Worm (Caenorhabditis elegans) whole organism, L4 larva: ENCODE measurements around the gene srbc-23.

Experiments
- D1046.2 ChIP-seq: fragments of 200-800 bp; sonication (Bioruptor generic); IDR thresholded peaks from 2 replicates; pipeline ENCODE4 v1.3.6; 2022; ENCODE audit warnings: missing genetic modification characterization, missing compliant biosample characterization
- F26F4.8 ChIP-seq: fragments of 200-800 bp; sonication (Bioruptor generic); conservative IDR thresholded peaks from 2 replicates; pipeline ENCODE4 v1.3.6; 2022; ENCODE audit warnings: missing genetic modification characterization, missing compliant biosample characterization
- F37D6.2 ChIP-seq: sonication (generic microtip); optimal IDR thresholded peaks from 2 replicates; lab custom pipeline; 2016; ENCODE audit warnings: mild to moderate bottlenecking, missing genetic modification characterization, missing compliant biosample characterization
- F44E2.7 ChIP-seq: fragments of 200-800 bp; sonication (Bioruptor generic); IDR thresholded peaks from 2 replicates; pipeline ENCODE4 v2.1.2; 2022; ENCODE audit warnings: missing genetic modification characterization, missing compliant biosample characterization
- T20F7.1 ChIP-seq: fragments of 200-800 bp; sonication (Bioruptor generic); optimal IDR thresholded peaks from 2 replicates; lab custom pipeline; 2018; ENCODE audit warnings: mild to moderate bottlenecking, missing genetic modification characterization, missing compliant biosample characterization
- T26A8.4 ChIP-seq: fragments of 200-800 bp; sonication (Bioruptor generic); IDR thresholded peaks from 2 replicates; pipeline ENCODE4 v1.3.6; 2022; ENCODE audit warnings: missing genetic modification characterization, missing compliant biosample characterization
- Y5F2A.4 ChIP-seq: fragments of 200-800 bp; sonication (Bioruptor generic); optimal IDR thresholded peaks from 2 replicates; lab custom pipeline; 2018; ENCODE audit warnings: mild to moderate bottlenecking, missing genetic modification characterization, missing compliant biosample characterization
- ZK546.5 ChIP-seq, 2 experiments: sonication (generic microtip); optimal IDR thresholded peaks; 2 replicates each; lab custom pipeline; 2017; ENCODE audit warnings: missing biosample characterization in 2 of 2, missing genetic modification characterization in 2 of 2
- aha-1 ChIP-seq: fragments of 150-350 bp; peaks from one replicate; lab custom pipeline; 2014; ENCODE audit warnings: missing biosample characterization, missing genetic modification characterization
- arid-1 ChIP-seq: fragments of 200-800 bp; sonication (Bioruptor generic); conservative IDR thresholded peaks from 2 replicates; pipeline ENCODE4 v1.3.6; 2022; ENCODE audit warnings: missing genetic modification reagents, missing genetic modification characterization, missing compliant biosample characterization
- attf-4 ChIP-seq: sonication (generic microtip); optimal IDR thresholded peaks from 3 replicates; lab custom pipeline; 2017; ENCODE audit warnings: missing biosample characterization, missing genetic modification characterization
- ceh-28 ChIP-seq: fragments of 150-350 bp; optimal IDR thresholded peaks from 2 replicates; lab custom pipeline; 2014; ENCODE audit warnings: missing biosample characterization, missing genetic modification reagents, missing genetic modification characterization
- ceh-32 ChIP-seq: sonication (generic microtip); optimal IDR thresholded peaks from 2 replicates; lab custom pipeline; 2016; ENCODE audit warnings: mild to moderate bottlenecking, missing genetic modification characterization, missing compliant biosample characterization; ENCODE audit not compliant: poor library complexity
- ceh-44 ChIP-seq: fragments of 200-800 bp; sonication (Bioruptor generic); IDR thresholded peaks from 2 replicates; pipeline ENCODE4 v1.3.6; 2022; ENCODE audit warnings: missing genetic modification reagents, missing genetic modification characterization, missing compliant biosample characterization
- cey-2 ChIP-seq: sonication (generic microtip); optimal IDR thresholded peaks from 3 replicates; lab custom pipeline; 2017; ENCODE audit warnings: missing genetic modification characterization, mild to moderate bottlenecking, missing compliant biosample characterization, antibody characterized with exemption, borderline replicate concordance; ENCODE audit not compliant: insufficient read depth
- dmd-9 ChIP-seq: fragments of 200-800 bp; sonication (Bioruptor generic); IDR thresholded peaks from 2 replicates; pipeline ENCODE4 v1.3.6; 2022; ENCODE audit warnings: missing genetic modification reagents, missing genetic modification characterization, missing compliant biosample characterization
- egl-27 ChIP-seq: sonication (generic microtip); optimal IDR thresholded peaks from 3 replicates; lab custom pipeline; 2017; ENCODE audit warnings: missing biosample characterization, missing genetic modification reagents, missing genetic modification characterization
- egl-43 ChIP-seq: fragments of 200-800 bp; sonication (Bioruptor generic); IDR thresholded peaks from 2 replicates; pipeline ENCODE4 v1.3.6; 2022; ENCODE audit warnings: missing genetic modification reagents, missing genetic modification characterization, missing compliant biosample characterization
- fkh-10 ChIP-seq: fragments of 150-350 bp; optimal IDR thresholded peaks from 2 replicates; lab custom pipeline; 2014; ENCODE audit warnings: missing biosample characterization, missing genetic modification reagents, missing genetic modification characterization
- fos-1 ChIP-seq: fragments of 150-350 bp; optimal IDR thresholded peaks from 2 replicates; lab custom pipeline; 2014; ENCODE audit warnings: missing biosample characterization, missing genetic modification characterization
- jun-1 ChIP-seq: fragments of 150-350 bp; optimal IDR thresholded peaks from 2 replicates; lab custom pipeline; 2014; ENCODE audit warnings: missing biosample characterization, missing genetic modification reagents, missing genetic modification characterization
- lim-7 ChIP-seq: fragments of 200-800 bp; sonication (Bioruptor generic); IDR thresholded peaks from 2 replicates; pipeline ENCODE4 v1.3.6; 2022; ENCODE audit warnings: missing genetic modification characterization, missing compliant biosample characterization
- lin-1 ChIP-seq: fragments of 200-800 bp; sonication (Bioruptor generic); IDR thresholded peaks from 2 replicates; pipeline ENCODE4 v1.3.6; 2022; ENCODE audit warnings: missing genetic modification reagents, missing genetic modification characterization, missing compliant biosample characterization
- lin-15B ChIP-seq: fragments of 150-350 bp; sonication (generic microtip); optimal IDR thresholded peaks from 3 replicates; lab custom pipeline; 2014; ENCODE audit warnings: missing biosample characterization, missing genetic modification characterization
- lir-3 ChIP-seq: sonication (generic microtip); optimal IDR thresholded peaks from 2 replicates; lab custom pipeline; 2016; ENCODE audit warnings: mild to moderate bottlenecking, missing genetic modification characterization, missing compliant biosample characterization
- madf-5 ChIP-seq, 2 experiments: fragments of 200-800 bp; sonication (Bioruptor generic); IDR thresholded peaks; 2 replicates each; pipeline ENCODE4 v1.3.6; 2022; ENCODE audit warnings: missing compliant biosample characterization in 2 of 2, missing genetic modification characterization in 2 of 2
- madf-9 ChIP-seq: fragments of 200-800 bp; sonication (Bioruptor generic); conservative IDR thresholded peaks from 2 replicates; pipeline ENCODE4 v1.3.6; 2022; ENCODE audit warnings: missing genetic modification reagents, missing genetic modification characterization, missing compliant biosample characterization
- mxl-2 ChIP-seq: fragments of 200-800 bp; sonication (Bioruptor generic); conservative IDR thresholded peaks from 2 replicates; pipeline ENCODE4 v1.3.6; 2022; ENCODE audit warnings: missing genetic modification reagents, missing genetic modification characterization, missing compliant biosample characterization
- nhr-10 ChIP-seq: fragments of 150-350 bp; optimal IDR thresholded peaks from 2 replicates; lab custom pipeline; 2014; ENCODE audit warnings: missing biosample characterization, missing genetic modification characterization
- nhr-102 ChIP-seq: sonication (generic microtip); optimal IDR thresholded peaks from 2 replicates; lab custom pipeline; 2016; ENCODE audit warnings: mild to moderate bottlenecking, missing genetic modification characterization, moderate library complexity, missing compliant biosample characterization
- nhr-111 ChIP-seq: fragments of 200-800 bp; sonication (Bioruptor generic); optimal IDR thresholded peaks from 2 replicates; lab custom pipeline; 2018; ENCODE audit warnings: mild to moderate bottlenecking, missing genetic modification characterization, missing compliant biosample characterization
- nhr-28 ChIP-seq: fragments of 150-350 bp; optimal IDR thresholded peaks from 2 replicates; lab custom pipeline; 2014; ENCODE audit warnings: missing biosample characterization, missing genetic modification characterization
- nhr-6 ChIP-seq: fragments of 150-350 bp; optimal IDR thresholded peaks from 2 replicates; lab custom pipeline; 2014; ENCODE audit warnings: missing biosample characterization, missing genetic modification characterization
- php-3 ChIP-seq: fragments of 200-800 bp; sonication (Bioruptor generic); IDR thresholded peaks from 2 replicates; pipeline ENCODE4 v1.3.6; 2022; ENCODE audit warnings: missing genetic modification reagents, missing genetic modification characterization, missing compliant biosample characterization
- skn-1 ChIP-seq: fragments of 150-350 bp; optimal IDR thresholded peaks from 2 replicates; lab custom pipeline; 2014; ENCODE audit warnings: missing biosample characterization, missing genetic modification characterization
- snpc-4 ChIP-seq: fragments of 150-350 bp; optimal IDR thresholded peaks from 2 replicates; lab custom pipeline; 2014; ENCODE audit warnings: missing biosample characterization, missing genetic modification characterization
- unc-130 ChIP-seq: sonication (generic microtip); optimal IDR thresholded peaks from 2 replicates; lab custom pipeline; 2016; ENCODE audit warnings: missing genetic modification reagents, missing genetic modification characterization, missing compliant biosample characterization
- zip-11 ChIP-seq: fragments of 200-800 bp; sonication (Bioruptor generic); IDR thresholded peaks from 2 replicates; pipeline ENCODE4 v1.3.6; 2022; ENCODE audit warnings: missing genetic modification characterization, missing compliant biosample characterization

srbc-23 gene

DNA sequence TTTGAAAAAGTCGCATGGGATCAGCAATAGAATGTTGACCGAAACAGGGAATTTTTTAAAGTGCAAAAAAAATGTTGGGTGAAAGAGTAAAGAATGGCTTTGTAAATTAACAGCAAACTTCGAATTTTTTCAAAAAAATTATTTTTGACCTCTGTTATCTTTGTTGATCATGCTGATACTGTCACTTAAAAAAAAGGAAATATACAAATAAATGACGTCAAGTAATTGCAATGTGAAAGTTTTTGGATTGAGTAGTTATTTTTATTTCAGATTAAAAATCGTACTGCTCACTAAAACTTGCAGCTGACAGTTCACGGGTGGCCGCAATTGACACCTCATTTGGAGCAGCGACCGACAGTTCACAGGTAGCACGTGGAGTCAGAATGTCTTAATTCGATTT lies 2.5 kb upstream of the srbc-23 start, which contains the start of gene C45H4.13:
C45H4.13 (minus strand) TSS at position 101 of the 400 bp plus-strand sequence.
- no peak for TF ChIP-seq skn-1
- TF ChIP-seq nhr-28, result no peak
- TF ChIP-seq php-3 (GFP tag; lab: Robert Waterston, UW), result no peak
- TF ChIP-seq lir-3, result no peak
- no peak for TF ChIP-seq fos-1 (tag; lab: Kevin White, UChicago)

DNA sequence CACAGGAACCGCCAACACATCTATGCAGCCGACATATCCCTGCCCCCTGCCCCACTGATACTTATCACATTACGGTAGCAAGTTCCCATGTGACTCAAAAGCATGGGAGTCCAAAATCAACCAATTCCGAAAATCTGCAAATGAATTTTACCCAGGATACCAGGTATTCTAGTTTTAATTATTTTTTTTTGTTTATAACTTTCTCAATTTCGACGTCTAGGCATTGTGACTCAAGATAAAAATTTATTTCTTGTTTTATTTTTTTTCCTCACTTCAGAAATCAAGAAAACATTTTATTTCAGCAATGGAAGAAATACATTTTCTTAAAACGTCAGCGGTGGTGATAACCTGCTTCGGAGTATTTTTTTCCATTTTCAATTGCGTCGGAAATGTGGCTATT lies 1.9 kb upstream of the srbc-23 start, which contains the start of gene srbc-24:
srbc-24 (plus strand) TSS at position 301 of the 400 bp plus-strand sequence.
- no peak for TF ChIP-seq lir-3
- no peak for TF ChIP-seq nhr-102 (tag; lab: Kevin White, UChicago)
- TF ChIP-seq madf-5 (GFP tag; IDR thresholded peaks at IDR 0.05; lab: Robert Waterston, UW), result no peak
- no peak for TF ChIP-seq ZK546.5 (tag; optimal IDR thresholded peaks at IDR 0.05; lab: Kevin White, UChicago)
- TF ChIP-seq nhr-6, result no peak
- no peak for TF ChIP-seq lim-7 (GFP tag; lab: Robert Waterston, UW)
- TF ChIP-seq cey-2 (tag; lab: Kevin White, UChicago), result no peak
- TF ChIP-seq F37D6.2 (tag; lab: Kevin White, UChicago), result no peak
- no peak for TF ChIP-seq F44E2.7 (GFP tag; lab: Robert Waterston, UW)
- TF ChIP-seq arid-1 (GFP tag; lab: Robert Waterston, UW), result no peak
- no peak for TF ChIP-seq snpc-4 (tag; lab: Kevin White, UChicago)

DNA sequence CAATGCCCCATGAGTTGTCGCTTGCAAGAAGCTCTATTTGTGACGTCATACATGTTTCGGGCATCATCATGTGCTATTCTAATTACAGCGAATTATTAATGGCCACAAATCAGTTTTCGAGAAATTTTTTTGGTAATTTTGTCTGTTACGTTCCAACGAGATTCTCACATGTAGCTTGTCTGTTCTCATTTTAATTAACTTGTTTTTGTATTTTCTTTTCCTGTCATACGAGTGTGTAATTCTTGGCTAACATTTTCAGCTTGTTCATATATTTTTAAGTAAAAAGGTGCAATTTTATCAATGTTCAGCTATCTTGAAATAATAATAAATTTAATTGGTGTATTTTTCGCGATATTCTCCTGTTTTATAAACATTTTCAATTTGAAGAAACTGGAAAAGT lies 1.9 kb downstream of the srbc-23 start, which contains the start of gene srbc-21:
srbc-21 (plus strand) TSS at position 301 of the 400 bp plus-strand sequence.
- no peak for TF ChIP-seq lin-1 (GFP tag; lab: Robert Waterston, UW)
- no peak for TF ChIP-seq dmd-9
- no peak for TF ChIP-seq lim-7 (GFP tag; lab: Robert Waterston, UW)
- no peak for TF ChIP-seq fos-1 (tag; lab: Kevin White, UChicago)
- TF ChIP-seq T26A8.4 (GFP tag; lab: Robert Waterston, UW), result no peak
- TF ChIP-seq mxl-2 (GFP tag; lab: Robert Waterston, UW), result no peak
- no peak for TF ChIP-seq ceh-32 (tag; lab: Kevin White, UChicago)
- TF ChIP-seq nhr-10 (tag; lab: Kevin White, UChicago), result no peak
- no peak for TF ChIP-seq T20F7.1
- TF ChIP-seq attf-4 (tag; lab: Kevin White, UChicago), result no peak
- TF ChIP-seq ZK546.5 (tag; optimal IDR thresholded peaks at IDR 0.05; lab: Kevin White, UChicago), result no peak
- no peak for TF ChIP-seq madf-9 (GFP tag; lab: Robert Waterston, UW)
- TF ChIP-seq skn-1, result no peak
- TF ChIP-seq egl-43 (GFP tag; lab: Robert Waterston, UW), result no peak
- TF ChIP-seq nhr-111 (GFP tag; lab: Kevin White, UChicago), result no peak
- TF ChIP-seq zip-11 (GFP tag; lab: Robert Waterston, UW), result no peak
- TF ChIP-seq ceh-44 (GFP tag; lab: Robert Waterston, UW), result no peak
- TF ChIP-seq aha-1 (tag; lab: Kevin White, UChicago), result no peak
- TF ChIP-seq lin-15B, result no peak
- no peak for TF ChIP-seq F26F4.8 (GFP tag; lab: Robert Waterston, UW)

DNA sequence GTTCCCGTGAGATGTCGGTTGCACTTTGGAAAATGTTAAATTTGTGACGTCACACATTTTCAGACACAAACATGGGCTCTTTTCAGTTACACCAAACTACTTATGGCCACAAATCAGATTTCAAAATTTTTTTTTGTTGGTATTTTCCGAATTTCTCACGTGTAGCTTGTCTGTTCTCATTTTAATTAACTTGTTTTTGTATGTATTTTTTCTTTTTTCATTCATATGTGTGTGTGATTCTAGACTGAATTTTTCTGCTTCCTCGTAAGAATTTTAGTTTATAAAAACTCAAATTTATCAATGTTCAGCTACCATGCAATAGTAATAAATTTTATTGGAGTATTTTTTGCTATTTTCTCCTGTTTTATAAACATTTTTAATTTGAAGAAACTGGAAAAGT lies 3.5 kb downstream of the srbc-23 start, which contains the start of gene srbc-22:
srbc-22 (plus strand) TSS at position 301 of the 400 bp plus-strand sequence.
- TF ChIP-seq attf-4 (tag; lab: Kevin White, UChicago) (no peak), aha-1 (tag; lab: Kevin White, UChicago) (no peak), D1046.2 (GFP tag; lab: Robert Waterston, UW) (no peak), jun-1 (tag; lab: Kevin White, UChicago) (no peak), unc-130 (GFP tag; lab: Kevin White, UChicago) (no peak), nhr-6 (no peak), fkh-10 (GFP tag; lab: Kevin White, UChicago) (no peak), ceh-28 (tag; lab: Kevin White, UChicago) (no peak), Y5F2A.4 (no peak), egl-27 (no peak)
